Worm (Caenorhabditis elegans): ENCODE results near the gene clec-124.

ce11 chrII:3282353-3282752, 32.8 kb downstream of the clec-124 start, which contains the start of gene nep-13:
- no peak for TF ChIP-seq ama-1 (optimal IDR thresholded peaks at IDR 0.05)
- no peak for TF ChIP-seq nhr-11 (tag; optimal IDR thresholded peaks at IDR 0.05)
